Fruit fly (Drosophila melanogaster): ENCODE measurements around the gene Amun.

DNA sequence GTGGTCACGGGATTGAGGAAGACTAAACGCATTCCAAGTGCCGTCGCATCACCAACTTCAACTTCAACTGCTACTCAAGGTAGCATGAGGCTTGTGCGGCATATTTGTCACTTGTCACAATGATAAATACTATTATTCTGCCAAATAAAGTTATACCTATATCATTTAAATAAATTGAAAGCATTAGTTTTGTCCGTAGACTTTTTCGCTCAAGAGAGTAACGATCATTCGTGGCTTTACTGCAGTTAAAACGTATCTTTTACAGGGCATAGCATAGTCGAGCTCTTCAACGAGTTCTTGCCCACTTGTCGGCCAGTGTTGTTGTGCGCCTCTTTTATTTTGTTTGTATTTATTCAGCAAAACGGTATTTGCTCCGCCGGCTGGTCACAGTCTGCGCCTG lies 21.1 kb upstream of the Amun start:
- no peak for TF ChIP-seq rgr (GFP tag; optimal IDR thresholded peaks at IDR 0.05)
- no peak for TF ChIP-seq Sp1 (GFP tag; optimal IDR thresholded peaks at IDR 0.05)
- TF ChIP-seq h (GFP tag; optimal IDR thresholded peaks at IDR 0.05), result no peak
- TF ChIP-seq fru (GFP tag; optimal IDR thresholded peaks at IDR 0.05), result no peak
- no peak for TF ChIP-seq GATAd (GFP tag; optimal IDR thresholded peaks at IDR 0.05)

Measured in whole organism, wandering third instar larva.